Worm (Caenorhabditis elegans) whole organism, young adult: ENCODE data around the gene Y39B6A.3.

Experiments
- B0019.2 ChIP-seq: fragments of 200-800 bp; sonication (Bioruptor generic); conservative IDR thresholded peaks from 2 replicates; pipeline ENCODE4 v1.3.6; 2022; ENCODE audit warnings: missing genetic modification reagents, missing genetic modification characterization, missing compliant biosample characterization
- B0035.1 ChIP-seq: sonication (generic microtip); optimal IDR thresholded peaks from 2 replicates; lab custom pipeline; 2016; ENCODE audit warnings: missing genetic modification characterization, mild to moderate bottlenecking, missing compliant biosample characterization, missing genotype, missing genetic modification reagents
- B0261.1 ChIP-seq: sonication (generic microtip); optimal IDR thresholded peaks from 2 replicates; lab custom pipeline; 2016; ENCODE audit warnings: mild to moderate bottlenecking, missing genetic modification characterization, moderate library complexity, missing compliant biosample characterization
- C06A6.2 ChIP-seq: fragments of 200-800 bp; sonication (Bioruptor generic); conservative IDR thresholded peaks from 2 replicates; pipeline ENCODE4 v1.3.6; 2022; ENCODE audit warnings: missing genetic modification characterization, missing compliant biosample characterization
- C17E4.6 ChIP-seq: fragments of 200-800 bp; sonication (Bioruptor generic); IDR thresholded peaks from 2 replicates; pipeline ENCODE4 v1.3.6; 2022; ENCODE audit warnings: missing genetic modification reagents, missing genetic modification characterization, missing compliant biosample characterization
- F23B12.7 ChIP-seq: sonication (generic microtip); optimal IDR thresholded peaks from 2 replicates; lab custom pipeline; 2017; ENCODE audit warnings: missing genetic modification characterization, mild to moderate bottlenecking, missing compliant biosample characterization, antibody characterized with exemption, moderate library complexity; ENCODE audit not compliant: insufficient read depth
- F33H1.4 ChIP-seq: fragments of 200-800 bp; sonication (Bioruptor generic); IDR thresholded peaks from 2 replicates; pipeline ENCODE4 v1.3.6; 2022; ENCODE audit warnings: missing genetic modification reagents, missing genetic modification characterization, missing compliant biosample characterization
- F39B2.1 ChIP-seq: fragments of 200-800 bp; sonication (Bioruptor generic); IDR thresholded peaks from 2 replicates; pipeline ENCODE4 v1.3.6; 2022; ENCODE audit warnings: missing genetic modification reagents, missing genetic modification characterization, missing compliant biosample characterization
- F52B5.7 ChIP-seq: sonication (generic microtip); optimal IDR thresholded peaks from 2 replicates; lab custom pipeline; 2016; ENCODE audit warnings: mild to moderate bottlenecking, missing genetic modification characterization, missing compliant biosample characterization
- F57A8.1 ChIP-seq: fragments of 200-800 bp; sonication (Bioruptor generic); optimal IDR thresholded peaks from 2 replicates; lab custom pipeline; 2018; ENCODE audit warnings: mild to moderate bottlenecking, missing genetic modification characterization, moderate library complexity, missing compliant biosample characterization
- K11D2.4 ChIP-seq: fragments of 200-800 bp; sonication (Bioruptor generic); IDR thresholded peaks from 2 replicates; pipeline ENCODE4 v1.3.6; 2022; ENCODE audit warnings: missing genetic modification reagents, missing genetic modification characterization, missing compliant biosample characterization
- Y67H2A.10 ChIP-seq: fragments of 200-800 bp; sonication (Bioruptor generic); conservative IDR thresholded peaks from 2 replicates; pipeline ENCODE4 v1.3.6; 2022; ENCODE audit warnings: missing genetic modification reagents, missing genetic modification characterization, missing compliant biosample characterization
- Y95B8A.8 ChIP-seq: fragments of 200-800 bp; sonication (Bioruptor generic); IDR thresholded peaks from 2 replicates; pipeline ENCODE4 v1.3.6; 2022; ENCODE audit warnings: missing genetic modification reagents, missing genetic modification characterization, missing compliant biosample characterization
- ama-1 ChIP-seq, 3 experiments: fragments of 150-350 bp in 1 of 3; sonication (generic microtip) in 2 of 3; optimal IDR thresholded peaks; 2 replicates each; lab custom pipeline; 2014 to 2018; ENCODE audit warnings: missing biosample characterization in 2 of 3, missing genetic modification characterization in 2 of 3, missing genetic modification reagents in 2 of 3
- aptf-2 ChIP-seq: fragments of 200-800 bp; sonication (Bioruptor generic); conservative IDR thresholded peaks from 2 replicates; pipeline ENCODE4 v1.3.6; 2022; ENCODE audit warnings: missing genetic modification reagents, missing genetic modification characterization, missing compliant biosample characterization
- athp-1 ChIP-seq: sonication (generic microtip); optimal IDR thresholded peaks from 2 replicates; lab custom pipeline; 2017; ENCODE audit warnings: mild to moderate bottlenecking, missing genetic modification characterization, missing compliant biosample characterization
- bed-1 ChIP-seq: fragments of 200-800 bp; sonication (Bioruptor generic); IDR thresholded peaks from 2 replicates; pipeline ENCODE4 v1.3.6; 2022; ENCODE audit warnings: missing genetic modification reagents, missing genetic modification characterization, missing compliant biosample characterization
- bed-2 ChIP-seq: fragments of 200-800 bp; sonication (Bioruptor generic); IDR thresholded peaks from 2 replicates; pipeline ENCODE4 v1.3.6; 2022; ENCODE audit warnings: missing genetic modification reagents, missing genetic modification characterization, missing compliant biosample characterization
- cebp-1 ChIP-seq, 2 experiments: fragments of 200-800 bp in 1 of 2; sonication (Bioruptor generic) in 1 of 2; sonication (generic microtip) in 1 of 2; IDR thresholded peaks in 1 of 2; optimal IDR thresholded peaks in 1 of 2; 2 replicates each; pipeline versions ENCODE4 v1.3.6 to Lab custom; 2017 to 2022; ENCODE audit warnings: missing compliant biosample characterization in 2 of 2, missing genetic modification characterization in 2 of 2, mild to moderate bottlenecking in 1 of 2, missing genetic modification reagents in 1 of 2, moderate library complexity in 1 of 2
- cebp-2 ChIP-seq: fragments of 200-800 bp; sonication (Bioruptor generic); IDR thresholded peaks from 2 replicates; pipeline ENCODE4 v1.3.6; 2022; ENCODE audit warnings: missing genetic modification characterization, missing compliant biosample characterization
- ceh-100 ChIP-seq: fragments of 200-800 bp; sonication (Bioruptor generic); IDR thresholded peaks from 2 replicates; pipeline ENCODE4 v1.3.6; 2022; ENCODE audit warnings: missing genetic modification reagents, missing genetic modification characterization, missing compliant biosample characterization
- ceh-40 ChIP-seq: fragments of 200-800 bp; sonication (Bioruptor generic); IDR thresholded peaks from 2 replicates; pipeline ENCODE4 v1.3.6; 2022; ENCODE audit warnings: missing genetic modification characterization, missing compliant biosample characterization
- ceh-91 ChIP-seq: fragments of 200-800 bp; sonication (Bioruptor generic); IDR thresholded peaks from 2 replicates; pipeline ENCODE4 v1.3.6; 2022; ENCODE audit warnings: missing genetic modification reagents, missing genetic modification characterization, missing compliant biosample characterization
- dox-1 ChIP-seq: fragments of 200-800 bp; sonication (Bioruptor generic); IDR thresholded peaks from 2 replicates; pipeline ENCODE4 v1.3.6; 2022; ENCODE audit warnings: missing genetic modification reagents, missing genetic modification characterization, missing compliant biosample characterization
- efl-1 ChIP-seq: fragments of 150-350 bp; optimal IDR thresholded peaks from 2 replicates; lab custom pipeline; 2014; ENCODE audit warnings: missing biosample characterization, missing genetic modification reagents, missing genetic modification characterization
- egl-18 ChIP-seq: fragments of 200-800 bp; sonication (Bioruptor generic); IDR thresholded peaks from 2 replicates; pipeline ENCODE4 v1.3.6; 2022; ENCODE audit warnings: missing genetic modification reagents, missing genetic modification characterization, missing compliant biosample characterization
- egrh-3 ChIP-seq: fragments of 200-800 bp; sonication (Bioruptor generic); IDR thresholded peaks from 2 replicates; pipeline ENCODE4 v1.3.6; 2022; ENCODE audit warnings: missing genetic modification reagents, missing genetic modification characterization, missing compliant biosample characterization
- ets-4 ChIP-seq: fragments of 200-800 bp; sonication (Bioruptor generic); optimal IDR thresholded peaks from 2 replicates; lab custom pipeline; 2018; ENCODE audit warnings: mild to moderate bottlenecking, missing genetic modification characterization, missing compliant biosample characterization
- hmg-20 ChIP-seq: fragments of 200-800 bp; sonication (Bioruptor generic); IDR thresholded peaks from 2 replicates; pipeline ENCODE4 v1.3.6; 2022; ENCODE audit warnings: missing genetic modification reagents, missing genetic modification characterization, missing compliant biosample characterization
- hsf-1 ChIP-seq: fragments of 200-800 bp; sonication (Bioruptor generic); IDR thresholded peaks from 2 replicates; pipeline ENCODE4 v1.3.6; 2022; ENCODE audit warnings: missing genetic modification reagents, missing genetic modification characterization, missing compliant biosample characterization
- lag-1 ChIP-seq: fragments of 200-800 bp; sonication (Bioruptor generic); IDR thresholded peaks from 2 replicates; pipeline ENCODE4 v1.3.6; 2022; ENCODE audit warnings: missing genetic modification reagents, missing genetic modification characterization, missing compliant biosample characterization
- let-526 ChIP-seq: fragments of 200-800 bp; sonication (Bioruptor generic); IDR thresholded peaks from 2 replicates; pipeline ENCODE4 v1.3.6; 2022; ENCODE audit warnings: missing genetic modification reagents, missing genetic modification characterization, missing compliant biosample characterization
- lin-40 ChIP-seq: sonication (generic microtip); optimal IDR thresholded peaks from 2 replicates; lab custom pipeline; 2016; ENCODE audit warnings: missing genetic modification characterization, mild to moderate bottlenecking, missing compliant biosample characterization, missing genotype, missing genetic modification reagents
- lsy-27 ChIP-seq: sonication (generic microtip); optimal IDR thresholded peaks from 2 replicates; lab custom pipeline; 2017; ENCODE audit warnings: missing genetic modification characterization, mild to moderate bottlenecking, missing compliant biosample characterization, antibody characterized with exemption, missing genotype, borderline replicate concordance; ENCODE audit not compliant: insufficient read depth
- madf-8 ChIP-seq: fragments of 200-800 bp; sonication (Bioruptor generic); conservative IDR thresholded peaks from 2 replicates; pipeline ENCODE4 v1.3.6; 2022; ENCODE audit warnings: missing genetic modification reagents, missing genetic modification characterization, missing compliant biosample characterization
- mes-4 ChIP-seq: sonication (generic microtip); optimal IDR thresholded peaks from 2 replicates; lab custom pipeline; 2016; ENCODE audit warnings: missing genotype, missing genetic modification characterization, missing compliant biosample characterization
- mxl-1 ChIP-seq: sonication (generic microtip); optimal IDR thresholded peaks from 2 replicates; lab custom pipeline; 2016; ENCODE audit warnings: missing genetic modification characterization, missing compliant biosample characterization
- nhr-179 ChIP-seq: sonication (generic microtip); optimal IDR thresholded peaks from 2 replicates; lab custom pipeline; 2016; ENCODE audit warnings: mild to moderate bottlenecking, missing genetic modification characterization, missing compliant biosample characterization
- nhr-27 ChIP-seq: fragments of 200-800 bp; sonication (Bioruptor generic); optimal IDR thresholded peaks from 2 replicates; lab custom pipeline; 2018; ENCODE audit warnings: mild to moderate bottlenecking, missing genetic modification characterization, moderate library complexity, missing compliant biosample characterization
- rcor-1 ChIP-seq: fragments of 200-800 bp; sonication (Bioruptor generic); IDR thresholded peaks from 2 replicates; pipeline ENCODE4 v1.3.6; 2022; ENCODE audit warnings: missing genetic modification reagents, missing genetic modification characterization, missing compliant biosample characterization
- rec-8 ChIP-seq, 2 experiments: sonication (generic microtip); optimal IDR thresholded peaks; 2 replicates each; lab custom pipeline; 2016; ENCODE audit warnings: mild to moderate bottlenecking in 2 of 2, missing genetic modification characterization in 2 of 2, missing genetic modification reagents in 2 of 2, missing genotype in 2 of 2, missing biosample characterization in 1 of 2, missing compliant biosample characterization in 1 of 2, moderate library complexity in 1 of 2
- tbx-9 ChIP-seq: sonication (generic microtip); optimal IDR thresholded peaks from 2 replicates; lab custom pipeline; 2016; ENCODE audit warnings: borderline replicate concordance, missing genetic modification characterization, inconsistent platforms, missing compliant biosample characterization
- unc-62 ChIP-seq: fragments of 150-350 bp; optimal IDR thresholded peaks from 2 replicates; lab custom pipeline; 2014; ENCODE audit warnings: missing biosample characterization, missing genetic modification reagents, missing genetic modification characterization
- xnd-1 ChIP-seq: sonication (generic microtip); optimal IDR thresholded peaks from 2 replicates; lab custom pipeline; 2016; ENCODE audit warnings: missing genotype, missing genetic modification reagents, missing genetic modification characterization, missing compliant biosample characterization
- zfh-2 ChIP-seq: fragments of 200-800 bp; sonication (Bioruptor generic); conservative IDR thresholded peaks from 2 replicates; pipeline ENCODE4 v1.3.6; 2022; ENCODE audit warnings: missing genetic modification reagents, missing genetic modification characterization, missing compliant biosample characterization
- zim-3 ChIP-seq: sonication (generic microtip); optimal IDR thresholded peaks from 2 replicates; lab custom pipeline; 2017; ENCODE audit warnings: mild to moderate bottlenecking, missing genetic modification characterization, moderate library complexity, missing compliant biosample characterization
- ztf-18 ChIP-seq: sonication (generic microtip); optimal IDR thresholded peaks from 2 replicates; lab custom pipeline; 2016; ENCODE audit warnings: missing genotype, mild to moderate bottlenecking, missing genetic modification characterization, missing compliant biosample characterization
- ztf-22 ChIP-seq: fragments of 200-800 bp; sonication (Bioruptor generic); optimal IDR thresholded peaks from 2 replicates; lab custom pipeline; 2018; ENCODE audit warnings: mild to moderate bottlenecking, missing genetic modification characterization, moderate library complexity, missing compliant biosample characterization

The Y39B6A.3 gene

DNA sequence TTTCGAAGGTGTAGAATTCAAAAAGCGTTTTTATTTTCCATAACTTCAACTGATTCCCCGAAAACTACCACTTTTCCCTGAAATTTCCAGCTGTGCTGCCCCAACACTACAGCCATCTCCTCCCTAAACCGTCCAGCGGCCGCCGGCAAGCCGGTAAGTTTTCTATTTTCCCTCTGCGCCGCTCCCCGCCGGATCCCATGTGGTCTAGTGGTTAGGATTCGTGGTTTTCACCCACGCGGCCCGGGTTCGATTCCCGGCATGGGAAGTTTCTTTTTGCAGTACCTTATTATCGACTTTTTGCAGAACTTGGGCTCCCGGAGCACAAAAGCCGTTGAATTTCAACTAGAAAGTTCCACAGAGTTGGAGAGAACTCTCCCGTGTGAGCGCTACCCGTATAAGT lies 47.2 kb downstream of the Y39B6A.3 start (continued):
- TF ChIP-seq cebp-1 (GFP tag; IDR thresholded peaks at IDR 0.05; lab: Robert Waterston, UW) (no peak), cebp-1 (tag; optimal IDR thresholded peaks at IDR 0.05; lab: Kevin White, UChicago) (no peak), zim-3 (tag; lab: Kevin White, UChicago) (no peak), xnd-1 (tag; lab: Kevin White, UChicago) (no peak), mes-4 (tag; lab: Kevin White, UChicago) (no peak), ceh-91 (GFP tag; lab: Robert Waterston, UW) (no peak), B0261.1 (peak; percentile 71), bed-1 (GFP tag; lab: Robert Waterston, UW) (no peak), F52B5.7 (tag; lab: Kevin White, UChicago) (no peak), C06A6.2 (GFP tag; lab: Robert Waterston, UW) (no peak), rec-8 (tag; optimal IDR thresholded peaks at IDR 0.05; lab: Kevin White, UChicago) (peak in 1 of 2 experiments; percentile 33), lsy-27 (tag; lab: Kevin White, UChicago) (no peak), rcor-1 (no peak), cebp-2 (GFP tag; lab: Robert Waterston, UW) (no peak), unc-62 (GFP tag; lab: Kevin White, UChicago) (no peak), Y95B8A.8 (GFP tag; lab: Robert Waterston, UW) (no peak), efl-1 (GFP tag; lab: Kevin White, UChicago) (no peak), B0035.1 (tag; lab: Kevin White, UChicago) (no peak), egl-18 (GFP tag; lab: Robert Waterston, UW) (no peak), tbx-9 (tag; lab: Kevin White, UChicago) (no peak), F57A8.1 (GFP tag; lab: Kevin White, UChicago) (no peak), lin-40 (no peak), Y67H2A.10 (no peak), hsf-1 (GFP tag; lab: Robert Waterston, UW) (no peak), F23B12.7 (no peak), ets-4 (no peak), athp-1 (no peak), nhr-179 (tag; lab: Kevin White, UChicago) (peak; percentile 5), ama-1 (optimal IDR thresholded peaks at IDR 0.05; lab: Kevin White, UChicago) (no peak), ama-1 (GFP tag; optimal IDR thresholded peaks at IDR 0.05; lab: Kevin White, UChicago) (peak in 1 of 2 experiments; percentile 2), F33H1.4 (GFP tag; lab: Robert Waterston, UW) (no peak), hmg-20 (GFP tag; lab: Robert Waterston, UW) (no peak), bed-2 (GFP tag; lab: Robert Waterston, UW) (0 out of 2 replicates have a peak, but pooled peaks have one; percentile 35), K11D2.4 (GFP tag; lab: Robert Waterston, UW) (no peak), nhr-27 (no peak), dox-1 (GFP tag; lab: Robert Waterston, UW) (no peak), aptf-2 (no peak), lag-1 (GFP tag; lab: Robert Waterston, UW) (no peak), let-526 (GFP tag; lab: Robert Waterston, UW) (no peak), ceh-100 (GFP tag; lab: Robert Waterston, UW) (peak; percentile 48), C17E4.6 (GFP tag; lab: Robert Waterston, UW) (no peak), egrh-3 (GFP tag; lab: Robert Waterston, UW) (peak; percentile 65), ztf-18 (tag; lab: Kevin White, UChicago) (peak; percentile 58), ztf-22 (GFP tag; lab: Kevin White, UChicago) (no peak), madf-8 (GFP tag; lab: Robert Waterston, UW) (no peak), zfh-2 (GFP tag; lab: Robert Waterston, UW) (no peak), mxl-1 (tag; lab: Kevin White, UChicago) (no peak), F39B2.1 (no peak), ceh-40 (no peak), B0019.2 (GFP tag; lab: Robert Waterston, UW) (no peak)
